Worm (Caenorhabditis elegans) whole organism, young adult: ENCODE data around the gene rmd-6.
"Not testable (repeated sequence)": the region's sequence is repeated elsewhere in the genome, so short reads cannot be mapped to it uniquely, and the experiment has no call there.

Source experiments
- C17E4.6 ChIP-seq: fragments of 200-800 bp; sonication (Bioruptor generic); IDR thresholded peaks from 2 replicates; pipeline ENCODE4 v1.3.6; 2022; ENCODE audit warnings: missing genetic modification reagents, missing genetic modification characterization, missing compliant biosample characterization
- D2030.7 ChIP-seq: fragments of 200-800 bp; sonication (Bioruptor generic); IDR thresholded peaks from 2 replicates; pipeline ENCODE4 v1.3.6; 2022; ENCODE audit warnings: missing genetic modification reagents, missing genetic modification characterization, missing compliant biosample characterization
- F10E7.11 ChIP-seq: sonication (generic microtip); optimal IDR thresholded peaks from 2 replicates; lab custom pipeline; 2017; ENCODE audit warnings: mild to moderate bottlenecking, missing genetic modification characterization, moderate library complexity, missing compliant biosample characterization
- K11D2.4 ChIP-seq: fragments of 200-800 bp; sonication (Bioruptor generic); IDR thresholded peaks from 2 replicates; pipeline ENCODE4 v1.3.6; 2022; ENCODE audit warnings: missing genetic modification reagents, missing genetic modification characterization, missing compliant biosample characterization
- T07F8.4 ChIP-seq: sonication (generic microtip); optimal IDR thresholded peaks from 2 replicates; lab custom pipeline; 2016; ENCODE audit warnings: mild to moderate bottlenecking, missing genetic modification characterization, moderate library complexity, missing compliant biosample characterization
- Y56A3A.18 ChIP-seq: fragments of 200-800 bp; sonication (Bioruptor generic); IDR thresholded peaks from 2 replicates; pipeline ENCODE4 v1.3.6; 2022; ENCODE audit warnings: missing genetic modification reagents, missing genetic modification characterization, missing compliant biosample characterization
- Y67H2A.10 ChIP-seq: fragments of 200-800 bp; sonication (Bioruptor generic); conservative IDR thresholded peaks from 2 replicates; pipeline ENCODE4 v1.3.6; 2022; ENCODE audit warnings: missing genetic modification reagents, missing genetic modification characterization, missing compliant biosample characterization
- Y79H2A.3 ChIP-seq: fragments of 200-800 bp; sonication (Bioruptor generic); conservative IDR thresholded peaks from 2 replicates; pipeline ENCODE4 v1.3.6; 2022; ENCODE audit warnings: missing genetic modification reagents, missing genetic modification characterization, missing compliant biosample characterization
- ZK185.1 ChIP-seq: sonication (generic microtip); optimal IDR thresholded peaks from 2 replicates; lab custom pipeline; 2016; ENCODE audit warnings: mild to moderate bottlenecking, missing genetic modification characterization, missing compliant biosample characterization; ENCODE audit not compliant: poor library complexity, severe bottlenecking
- ama-1 ChIP-seq, 3 experiments: fragments of 150-350 bp in 1 of 3; sonication (generic microtip) in 2 of 3; optimal IDR thresholded peaks; 2 replicates each; lab custom pipeline; 2014 to 2018; ENCODE audit warnings: missing biosample characterization in 2 of 3, missing genetic modification characterization in 2 of 3, missing genetic modification reagents in 2 of 3
- bed-1 ChIP-seq: fragments of 200-800 bp; sonication (Bioruptor generic); IDR thresholded peaks from 2 replicates; pipeline ENCODE4 v1.3.6; 2022; ENCODE audit warnings: missing genetic modification reagents, missing genetic modification characterization, missing compliant biosample characterization
- efl-1 ChIP-seq: fragments of 150-350 bp; optimal IDR thresholded peaks from 2 replicates; lab custom pipeline; 2014; ENCODE audit warnings: missing biosample characterization, missing genetic modification reagents, missing genetic modification characterization
- ekl-4 ChIP-seq: fragments of 200-800 bp; sonication (Bioruptor generic); IDR thresholded peaks from 2 replicates; pipeline ENCODE4 v1.3.6; 2022; ENCODE audit warnings: missing genetic modification reagents, missing genetic modification characterization, missing compliant biosample characterization
- fkh-3 ChIP-seq: sonication (generic microtip); optimal IDR thresholded peaks from 2 replicates; lab custom pipeline; 2016; ENCODE audit warnings: mild to moderate bottlenecking, missing genetic modification characterization, missing compliant biosample characterization
- gei-17 ChIP-seq: fragments of 200-800 bp; sonication (Bioruptor generic); optimal IDR thresholded peaks from 2 replicates; lab custom pipeline; 2018; ENCODE audit warnings: mild to moderate bottlenecking, missing genetic modification characterization, missing compliant biosample characterization
- hlh-12 ChIP-seq: sonication (generic microtip); optimal IDR thresholded peaks from 2 replicates; lab custom pipeline; 2016; ENCODE audit warnings: missing genetic modification characterization, missing compliant biosample characterization
- hlh-26 ChIP-seq: fragments of 200-800 bp; sonication (Bioruptor generic); conservative IDR thresholded peaks from 2 replicates; pipeline ENCODE4 v1.3.6; 2022; ENCODE audit warnings: missing genetic modification reagents, missing genetic modification characterization, missing compliant biosample characterization
- hmg-1.2 ChIP-seq: fragments of 200-800 bp; sonication (Bioruptor generic); IDR thresholded peaks from 2 replicates; pipeline ENCODE4 v1.3.6; 2022; ENCODE audit warnings: missing genetic modification reagents, missing genetic modification characterization, missing compliant biosample characterization
- let-526 ChIP-seq: fragments of 200-800 bp; sonication (Bioruptor generic); IDR thresholded peaks from 2 replicates; pipeline ENCODE4 v1.3.6; 2022; ENCODE audit warnings: missing genetic modification reagents, missing genetic modification characterization, missing compliant biosample characterization
- lir-1 ChIP-seq: fragments of 200-800 bp; sonication (Bioruptor generic); conservative IDR thresholded peaks from 2 replicates; pipeline ENCODE4 v1.3.6; 2022; ENCODE audit warnings: missing genetic modification reagents, missing genetic modification characterization, missing compliant biosample characterization
- lsl-1 ChIP-seq: fragments of 200-800 bp; sonication (Bioruptor generic); optimal IDR thresholded peaks from 2 replicates; lab custom pipeline; 2018; ENCODE audit warnings: mild to moderate bottlenecking, missing genetic modification characterization, moderate library complexity, missing compliant biosample characterization
- lsy-27 ChIP-seq: sonication (generic microtip); optimal IDR thresholded peaks from 2 replicates; lab custom pipeline; 2017; ENCODE audit warnings: missing genetic modification characterization, mild to moderate bottlenecking, missing compliant biosample characterization, antibody characterized with exemption, missing genotype, borderline replicate concordance; ENCODE audit not compliant: insufficient read depth
- nfyb-1 ChIP-seq: fragments of 200-800 bp; sonication (Bioruptor generic); IDR thresholded peaks from 2 replicates; pipeline ENCODE4 v1.3.6; 2022; ENCODE audit warnings: missing genetic modification reagents, missing genetic modification characterization, missing compliant biosample characterization
- nhr-120 ChIP-seq: fragments of 200-800 bp; sonication (Bioruptor generic); IDR thresholded peaks from 2 replicates; pipeline ENCODE4 v1.3.6; 2022; ENCODE audit warnings: missing genetic modification characterization, missing compliant biosample characterization
- nhr-179 ChIP-seq: sonication (generic microtip); optimal IDR thresholded peaks from 2 replicates; lab custom pipeline; 2016; ENCODE audit warnings: mild to moderate bottlenecking, missing genetic modification characterization, missing compliant biosample characterization
- nhr-80 ChIP-seq: sonication (generic microtip); optimal IDR thresholded peaks from 2 replicates; lab custom pipeline; 2016; ENCODE audit warnings: missing genetic modification characterization, missing compliant biosample characterization
- pbrm-1 ChIP-seq: fragments of 200-800 bp; sonication (Bioruptor generic); IDR thresholded peaks from 2 replicates; pipeline ENCODE4 v1.3.6; 2022; ENCODE audit warnings: missing genetic modification reagents, missing genetic modification characterization, missing compliant biosample characterization
- rcor-1 ChIP-seq: fragments of 200-800 bp; sonication (Bioruptor generic); IDR thresholded peaks from 2 replicates; pipeline ENCODE4 v1.3.6; 2022; ENCODE audit warnings: missing genetic modification reagents, missing genetic modification characterization, missing compliant biosample characterization
- rec-8 ChIP-seq, 2 experiments: sonication (generic microtip); optimal IDR thresholded peaks; 2 replicates each; lab custom pipeline; 2016; ENCODE audit warnings: mild to moderate bottlenecking in 2 of 2, missing genetic modification characterization in 2 of 2, missing genetic modification reagents in 2 of 2, missing genotype in 2 of 2, missing biosample characterization in 1 of 2, missing compliant biosample characterization in 1 of 2, moderate library complexity in 1 of 2
- repo-1 ChIP-seq: sonication (generic microtip); optimal IDR thresholded peaks from 2 replicates; lab custom pipeline; 2017; ENCODE audit warnings: mild to moderate bottlenecking, missing genetic modification characterization, missing compliant biosample characterization
- snpc-1.1 ChIP-seq: sonication (generic microtip); optimal IDR thresholded peaks from 2 replicates; lab custom pipeline; 2017; ENCODE audit warnings: missing genetic modification characterization, mild to moderate bottlenecking, missing compliant biosample characterization, antibody characterized with exemption, moderate library complexity, missing genotype, missing genetic modification reagents; ENCODE audit not compliant: insufficient read depth
- snpc-1.3 ChIP-seq: sonication (generic microtip); optimal IDR thresholded peaks from 2 replicates; lab custom pipeline; 2017; ENCODE audit warnings: missing genetic modification characterization, mild to moderate bottlenecking, missing compliant biosample characterization, antibody characterized with exemption, moderate library complexity, missing genotype, missing genetic modification reagents; ENCODE audit not compliant: insufficient read depth
- snpc-3.4 ChIP-seq: sonication (generic microtip); optimal IDR thresholded peaks from 2 replicates; lab custom pipeline; 2017; ENCODE audit warnings: missing genetic modification characterization, mild to moderate bottlenecking, missing compliant biosample characterization, antibody characterized with exemption, moderate library complexity, missing genotype, missing genetic modification reagents
- somi-1 ChIP-seq: fragments of 200-800 bp; sonication (Bioruptor generic); optimal IDR thresholded peaks from 2 replicates; lab custom pipeline; 2018; ENCODE audit warnings: mild to moderate bottlenecking, missing genetic modification characterization, missing compliant biosample characterization
- tbp1 ChIP-seq: fragments of 200-800 bp; sonication (Bioruptor generic); optimal IDR thresholded peaks from 2 replicates; lab custom pipeline; 2018; ENCODE audit warnings: mild to moderate bottlenecking, missing genetic modification characterization, missing compliant biosample characterization
- xnd-1 ChIP-seq: sonication (generic microtip); optimal IDR thresholded peaks from 2 replicates; lab custom pipeline; 2016; ENCODE audit warnings: missing genotype, missing genetic modification reagents, missing genetic modification characterization, missing compliant biosample characterization

rmd-6 gene

ce11 chrIV:5063297-5063696, 5.3 kb upstream of the rmd-6 start (continued):
- TF ChIP-seq fkh-3 (no peak), somi-1 (GFP tag; lab: Kevin White, UChicago) (no peak), gei-17 (GFP tag; lab: Kevin White, UChicago) (no peak), xnd-1 (tag; lab: Kevin White, UChicago) (no peak), rcor-1 (peak; percentile 54; the same call in 1 of the 2 replicates), Y79H2A.3 (no peak), rec-8 (tag; optimal IDR thresholded peaks at IDR 0.05; lab: Kevin White, UChicago) (no peak), let-526 (GFP tag; lab: Robert Waterston, UW) (no peak), nhr-179 (tag; lab: Kevin White, UChicago) (no peak), Y56A3A.18 (0 out of 2 replicates have a peak, but pooled peaks have one; percentile 60), hmg-1.2 (GFP tag; lab: Robert Waterston, UW) (peak; percentile 75), nfyb-1 (0 out of 2 replicates have a peak, but pooled peaks have one; percentile 33), tbp1 (GFP tag; lab: Kevin White, UChicago) (peak; percentile 76), Y67H2A.10 (0 out of 2 replicates have a peak, but pooled peaks have one; percentile 7), nhr-80 (no peak), lsl-1 (peak; percentile 29), pbrm-1 (GFP tag; lab: Robert Waterston, UW) (peak; percentile 65; the same call in 1 of the 2 replicates), snpc-1.1 (tag; lab: Kevin White, UChicago) (peak; percentile 93), K11D2.4 (GFP tag; lab: Robert Waterston, UW) (no peak), efl-1 (GFP tag; lab: Kevin White, UChicago) (no peak), ekl-4 (GFP tag; lab: Robert Waterston, UW) (0 out of 2 replicates have a peak, but pooled peaks have one; percentile 44), ama-1 (optimal IDR thresholded peaks at IDR 0.05; lab: Kevin White, UChicago) (peak; percentile 72), ama-1 (GFP tag; optimal IDR thresholded peaks at IDR 0.05; lab: Kevin White, UChicago) (no peak), ZK185.1 (tag; lab: Kevin White, UChicago) (no peak), bed-1 (no peak), D2030.7 (GFP tag; lab: Robert Waterston, UW) (peak; percentile 87), T07F8.4 (tag; lab: Kevin White, UChicago) (no peak), snpc-3.4 (tag; lab: Kevin White, UChicago) (peak; percentile 57), nhr-120 (GFP tag; lab: Robert Waterston, UW) (no peak), repo-1 (peak; percentile 5)
- TF ChIP-seq, all 124 proteins: peak for 26

- TF ChIP-seq efl-1 (GFP tag; lab: Kevin White, UChicago); C17E4.6; lir-1 (GFP tag; lab: Robert Waterston, UW): not testable (repeated sequence)
Observed at ce11 chrIV:5064961-5065360, 3.7 kb upstream of the rmd-6 start, which contains the start of gene msp-53. TSS of gene msp-53 (minus strand) at chrIV:5065061.

DNA sequence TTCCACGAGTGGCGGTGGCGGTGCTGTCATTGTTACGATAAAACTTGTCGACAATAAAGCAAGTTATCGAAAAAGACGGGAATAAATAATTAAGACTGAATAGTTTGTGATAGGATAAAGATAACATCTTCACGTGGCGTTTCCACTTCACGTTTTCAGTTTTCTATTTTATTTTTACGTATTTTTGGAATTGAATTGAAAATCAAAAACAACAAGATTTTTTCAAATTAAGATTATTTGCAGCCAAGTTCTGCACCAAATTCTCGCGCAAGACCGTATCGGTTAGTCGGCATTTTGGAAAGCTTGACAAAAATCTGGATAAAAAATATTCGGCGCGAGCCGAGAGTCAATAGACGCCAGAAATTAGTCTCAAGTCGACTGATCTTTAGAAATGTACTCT, 1.8 kb upstream of the rmd-6 start, which contains the start of gene ttbk-2.2:
Gene ttbk-2.2 (minus strand): TSS at position 101 of the 400 bp plus-strand sequence.
- not testable (repeated sequence) for TF ChIP-seq F10E7.11; hlh-12; hlh-26 (GFP tag; lab: Robert Waterston, UW)

DNA sequence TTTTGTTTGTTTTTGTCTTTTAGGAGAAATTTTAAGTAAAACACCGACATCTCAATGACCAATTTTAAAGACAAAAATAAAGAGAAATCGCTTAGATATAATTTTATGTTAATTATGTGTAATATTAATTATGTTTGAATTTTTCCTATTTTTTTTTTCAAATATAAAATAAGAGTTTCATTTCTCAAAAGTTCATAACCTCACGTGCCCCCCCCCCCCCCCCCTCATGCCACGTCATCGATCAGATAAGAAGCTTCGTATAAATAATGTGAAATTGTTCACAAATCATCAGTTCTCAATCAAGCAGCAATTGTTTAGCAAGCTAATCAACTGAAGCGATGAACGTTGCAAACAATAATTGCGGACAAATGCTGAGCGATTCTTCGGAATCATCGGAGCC, 1.9 kb downstream of the rmd-6 start, which contains the start of gene C02B10.6:
Gene C02B10.6 (plus strand): TSS at position 301 of the 400 bp plus-strand sequence.
- not testable (repeated sequence) for TF ChIP-seq pbrm-1 (GFP tag; lab: Robert Waterston, UW); snpc-1.3 (tag; lab: Kevin White, UChicago); lsy-27 (tag; lab: Kevin White, UChicago)
